Worm (Caenorhabditis elegans) whole organism, L2 larva: ENCODE results near the gene F57F5.3.
A peak's percentile ranks its signal among the peaks of the same experiment; 100 is the strongest.

ENCODE experiments used
- C34F6.9 ChIP-seq: fragments of 150-350 bp; optimal IDR thresholded peaks from 2 replicates; lab custom pipeline; 2014; ENCODE audit warnings: missing biosample characterization, missing genetic modification characterization
- F13H6.1 ChIP-seq: sonication (generic microtip); optimal IDR thresholded peaks from 2 replicates; lab custom pipeline; 2016; ENCODE audit warnings: missing genetic modification characterization, missing compliant biosample characterization
- R02D3.7 ChIP-seq: fragments of 150-350 bp; optimal IDR thresholded peaks from 2 replicates; lab custom pipeline; 2014; ENCODE audit warnings: missing biosample characterization, missing genetic modification characterization
- Y55F3AM.14 ChIP-seq: fragments of 200-800 bp; sonication (Bioruptor generic); optimal IDR thresholded peaks from 2 replicates; lab custom pipeline; 2018; ENCODE audit warnings: mild to moderate bottlenecking, missing genetic modification characterization, missing compliant biosample characterization
- ZK546.5 ChIP-seq: sonication (generic microtip); optimal IDR thresholded peaks from 2 replicates; lab custom pipeline; 2017; ENCODE audit warnings: missing biosample characterization, missing genetic modification characterization
- alr-1 ChIP-seq: fragments of 150-350 bp; optimal IDR thresholded peaks from 2 replicates; lab custom pipeline; 2014; ENCODE audit warnings: missing biosample characterization, missing genetic modification characterization
- aly-2 ChIP-seq: fragments of 150-350 bp; optimal IDR thresholded peaks from 2 replicates; lab custom pipeline; 2014; ENCODE audit warnings: missing biosample characterization, missing genetic modification characterization
- ama-1 ChIP-seq: fragments of 150-350 bp; optimal IDR thresholded peaks from 2 replicates; lab custom pipeline; 2018; ENCODE audit warnings: inconsistent platforms
- blmp-1 ChIP-seq: sonication (generic microtip); optimal IDR thresholded peaks from 2 replicates; lab custom pipeline; 2017; ENCODE audit warnings: missing genetic modification characterization, mild to moderate bottlenecking, missing compliant biosample characterization, antibody characterized with exemption, moderate library complexity; ENCODE audit not compliant: insufficient read depth
- ceh-16 ChIP-seq: fragments of 150-350 bp; optimal IDR thresholded peaks from 2 replicates; lab custom pipeline; 2014; ENCODE audit warnings: missing biosample characterization, missing genetic modification characterization
- ceh-82 ChIP-seq: fragments of 150-350 bp; optimal IDR thresholded peaks from 2 replicates; lab custom pipeline; 2014; ENCODE audit warnings: missing biosample characterization, missing genetic modification characterization
- crh-2 ChIP-seq: sonication (generic microtip); optimal IDR thresholded peaks from 2 replicates; lab custom pipeline; 2017; ENCODE audit warnings: missing biosample characterization, missing genetic modification characterization
- dmd-4 ChIP-seq: sonication (generic microtip); optimal IDR thresholded peaks from 2 replicates; lab custom pipeline; 2017; ENCODE audit warnings: missing biosample characterization, missing genetic modification characterization
- egl-27 ChIP-seq: sonication (generic microtip); optimal IDR thresholded peaks from 3 replicates; lab custom pipeline; 2017; ENCODE audit warnings: missing biosample characterization, missing genetic modification reagents, missing genetic modification characterization
- elt-1 ChIP-seq: fragments of 150-350 bp; optimal IDR thresholded peaks from 2 replicates; lab custom pipeline; 2014; ENCODE audit warnings: missing biosample characterization, missing genetic modification characterization
- elt-3 ChIP-seq: sonication (generic microtip); optimal IDR thresholded peaks from 2 replicates; lab custom pipeline; 2017; ENCODE audit warnings: missing biosample characterization, missing genetic modification characterization
- fos-1 ChIP-seq: fragments of 150-350 bp; optimal IDR thresholded peaks from 2 replicates; lab custom pipeline; 2014; ENCODE audit warnings: missing biosample characterization, missing genetic modification characterization
- gmeb-1 ChIP-seq: fragments of 150-350 bp; optimal IDR thresholded peaks from 2 replicates; lab custom pipeline; 2014; ENCODE audit warnings: missing biosample characterization, missing genetic modification characterization
- lin-11 ChIP-seq: fragments of 150-350 bp; sonication (generic microtip); optimal IDR thresholded peaks from 2 replicates; lab custom pipeline; 2014; ENCODE audit warnings: missing biosample characterization, missing genetic modification characterization, inconsistent platforms, mixed read lengths
- lin-13 ChIP-seq: fragments of 150-350 bp; optimal IDR thresholded peaks from 2 replicates; lab custom pipeline; 2014; ENCODE audit warnings: missing biosample characterization, missing genetic modification reagents, missing genetic modification characterization
- lin-39 ChIP-seq: fragments of 150-350 bp; optimal IDR thresholded peaks from 2 replicates; lab custom pipeline; 2014; ENCODE audit warnings: missing biosample characterization, missing genetic modification reagents, missing genetic modification characterization
- lsy-2 ChIP-seq, 2 experiments: fragments of 150-350 bp in 1 of 2; sonication (generic microtip) in 1 of 2; optimal IDR thresholded peaks; 2 replicates each; lab custom pipeline; 2014 to 2017; ENCODE audit warnings: missing biosample characterization in 2 of 2, missing genetic modification characterization in 2 of 2
- mab-5 ChIP-seq: fragments of 150-350 bp; optimal IDR thresholded peaks from 2 replicates; lab custom pipeline; 2014; ENCODE audit warnings: missing biosample characterization, missing genetic modification characterization
- mbf-1 ChIP-seq: sonication (generic microtip); optimal IDR thresholded peaks from 2 replicates; lab custom pipeline; 2017; ENCODE audit warnings: missing biosample characterization, missing genetic modification characterization
- mdl-1 ChIP-seq, 2 experiments: fragments of 150-350 bp in 1 of 2; sonication (generic microtip) in 1 of 2; optimal IDR thresholded peaks; 2 replicates each; lab custom pipeline; 2017; ENCODE audit warnings: missing biosample characterization in 2 of 2, missing genetic modification characterization in 2 of 2
- nhr-10 ChIP-seq: sonication (generic microtip); optimal IDR thresholded peaks from 2 replicates; lab custom pipeline; 2017; ENCODE audit warnings: missing biosample characterization, missing genetic modification characterization
- nhr-11 ChIP-seq: fragments of 150-350 bp; optimal IDR thresholded peaks from 2 replicates; lab custom pipeline; 2014; ENCODE audit warnings: missing biosample characterization, missing genetic modification characterization
- nhr-12 ChIP-seq: fragments of 150-350 bp; optimal IDR thresholded peaks from 2 replicates; lab custom pipeline; 2014; ENCODE audit warnings: missing biosample characterization, missing genetic modification characterization
- nhr-129 ChIP-seq: fragments of 150-350 bp; optimal IDR thresholded peaks from 2 replicates; lab custom pipeline; 2014; ENCODE audit warnings: missing biosample characterization, missing genetic modification characterization
- nhr-21 ChIP-seq: fragments of 150-350 bp; optimal IDR thresholded peaks from 2 replicates; lab custom pipeline; 2014; ENCODE audit warnings: missing biosample characterization, missing genetic modification characterization
- nhr-23 ChIP-seq: fragments of 150-350 bp; optimal IDR thresholded peaks from 2 replicates; lab custom pipeline; 2014; ENCODE audit warnings: missing biosample characterization, missing genetic modification reagents, missing genetic modification characterization
- nhr-237 ChIP-seq: fragments of 150-350 bp; optimal IDR thresholded peaks from 2 replicates; lab custom pipeline; 2014; ENCODE audit warnings: missing biosample characterization, missing genetic modification characterization
- nhr-25 ChIP-seq: fragments of 150-350 bp; sonication (generic microtip); optimal IDR thresholded peaks from 3 replicates; lab custom pipeline; 2014; ENCODE audit warnings: missing biosample characterization, missing genetic modification characterization
- nhr-6 ChIP-seq: fragments of 150-350 bp; optimal IDR thresholded peaks from 2 replicates; lab custom pipeline; 2014; ENCODE audit warnings: missing biosample characterization, missing genetic modification characterization
- nhr-77 ChIP-seq: fragments of 150-350 bp; optimal IDR thresholded peaks from 2 replicates; lab custom pipeline; 2014; ENCODE audit warnings: missing biosample characterization, missing genetic modification characterization
- peb-1 ChIP-seq: fragments of 150-350 bp; optimal IDR thresholded peaks from 2 replicates; lab custom pipeline; 2014; ENCODE audit warnings: missing biosample characterization, missing genetic modification characterization
- sem-4 ChIP-seq: fragments of 150-350 bp; optimal IDR thresholded peaks from 2 replicates; lab custom pipeline; 2014; ENCODE audit warnings: missing biosample characterization, missing genetic modification reagents, missing genetic modification characterization
- skn-1 ChIP-seq: sonication (generic microtip); optimal IDR thresholded peaks from 2 replicates; lab custom pipeline; 2017; ENCODE audit warnings: missing biosample characterization, missing genetic modification characterization
- sma-3 ChIP-seq: sonication (generic microtip); optimal IDR thresholded peaks from 2 replicates; lab custom pipeline; 2016; ENCODE audit warnings: missing genetic modification reagents, missing genetic modification characterization, missing compliant biosample characterization
- sma-9 ChIP-seq, 2 experiments: fragments of 150-350 bp in 1 of 2; sonication (generic microtip) in 1 of 2; optimal IDR thresholded peaks; 2 replicates each; lab custom pipeline; 2014 to 2016; ENCODE audit warnings: missing genetic modification characterization in 2 of 2, mild to moderate bottlenecking in 1 of 2, missing biosample characterization in 1 of 2, missing compliant biosample characterization in 1 of 2, missing genetic modification reagents in 1 of 2, moderate library complexity in 1 of 2
- snpc-4 ChIP-seq: fragments of 150-350 bp; optimal IDR thresholded peaks from 2 replicates; lab custom pipeline; 2014; ENCODE audit warnings: missing biosample characterization, missing genetic modification characterization
- unc-39 ChIP-seq: fragments of 150-350 bp; optimal IDR thresholded peaks from 2 replicates; lab custom pipeline; 2014; ENCODE audit warnings: missing biosample characterization, missing genetic modification characterization
- unc-55 ChIP-seq: fragments of 150-350 bp; sonication (generic microtip); optimal IDR thresholded peaks from 3 replicates; lab custom pipeline; 2014; ENCODE audit warnings: missing biosample characterization, missing genetic modification reagents, missing genetic modification characterization
- unc-62 ChIP-seq: fragments of 150-350 bp; optimal IDR thresholded peaks from 2 replicates; lab custom pipeline; 2014; ENCODE audit warnings: missing biosample characterization, missing genetic modification reagents, missing genetic modification characterization
- zag-1 ChIP-seq: fragments of 150-350 bp; optimal IDR thresholded peaks from 2 replicates; lab custom pipeline; 2014; ENCODE audit warnings: missing biosample characterization, missing genetic modification characterization
- ztf-1 ChIP-seq: fragments of 200-800 bp; sonication (Bioruptor generic); conservative IDR thresholded peaks from 2 replicates; pipeline ENCODE4 v1.3.6; 2022; ENCODE audit warnings: missing genetic modification characterization, missing compliant biosample characterization
- ztf-11 ChIP-seq: sonication (generic microtip); optimal IDR thresholded peaks from 2 replicates; lab custom pipeline; 2017; ENCODE audit warnings: missing biosample characterization, missing genetic modification characterization
- ztf-4 ChIP-seq: fragments of 150-350 bp; optimal IDR thresholded peaks from 2 replicates; lab custom pipeline; 2014; ENCODE audit warnings: missing biosample characterization, missing genetic modification characterization

F57F5.3 gene

DNA sequence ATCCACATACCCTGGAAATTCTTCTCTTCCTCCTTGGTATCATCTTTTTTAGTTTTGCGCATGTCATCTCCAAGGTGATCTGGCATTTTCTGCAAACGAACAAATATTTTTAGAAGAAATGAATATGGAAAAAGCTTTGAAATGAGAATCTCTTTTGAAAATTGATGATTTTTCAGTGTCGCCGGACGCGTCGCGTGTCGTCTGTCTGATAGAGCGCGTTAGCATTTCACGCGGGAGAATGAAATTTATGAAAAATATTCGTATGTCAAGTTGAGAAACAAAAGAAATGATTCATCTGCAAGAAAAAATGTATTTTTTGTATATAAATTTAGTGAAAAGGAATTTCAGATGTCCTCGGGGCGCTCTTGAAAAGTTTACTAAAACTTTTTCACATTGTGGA is 24.1 kb downstream of the F57F5.3 start, which contains the start of gene rpt-1 (continued):
- TF ChIP-seq ceh-16 (tag; lab: Kevin White, UChicago) (no peak), lin-11 (tag; lab: Kevin White, UChicago) (peak; percentile 24), nhr-23 (tag; lab: Kevin White, UChicago) (no peak), egl-27 (tag; lab: Kevin White, UChicago) (no peak), ama-1 (lab: Kevin White, UChicago) (peak; percentile 49), lsy-2 (tag; optimal IDR thresholded peaks at IDR 0.05; lab: Kevin White, UChicago) (peak; percentile 35 to 77), fos-1 (tag; lab: Kevin White, UChicago) (peak; percentile 37), aly-2 (no peak), nhr-10 (tag; lab: Kevin White, UChicago) (no peak)

DNA sequence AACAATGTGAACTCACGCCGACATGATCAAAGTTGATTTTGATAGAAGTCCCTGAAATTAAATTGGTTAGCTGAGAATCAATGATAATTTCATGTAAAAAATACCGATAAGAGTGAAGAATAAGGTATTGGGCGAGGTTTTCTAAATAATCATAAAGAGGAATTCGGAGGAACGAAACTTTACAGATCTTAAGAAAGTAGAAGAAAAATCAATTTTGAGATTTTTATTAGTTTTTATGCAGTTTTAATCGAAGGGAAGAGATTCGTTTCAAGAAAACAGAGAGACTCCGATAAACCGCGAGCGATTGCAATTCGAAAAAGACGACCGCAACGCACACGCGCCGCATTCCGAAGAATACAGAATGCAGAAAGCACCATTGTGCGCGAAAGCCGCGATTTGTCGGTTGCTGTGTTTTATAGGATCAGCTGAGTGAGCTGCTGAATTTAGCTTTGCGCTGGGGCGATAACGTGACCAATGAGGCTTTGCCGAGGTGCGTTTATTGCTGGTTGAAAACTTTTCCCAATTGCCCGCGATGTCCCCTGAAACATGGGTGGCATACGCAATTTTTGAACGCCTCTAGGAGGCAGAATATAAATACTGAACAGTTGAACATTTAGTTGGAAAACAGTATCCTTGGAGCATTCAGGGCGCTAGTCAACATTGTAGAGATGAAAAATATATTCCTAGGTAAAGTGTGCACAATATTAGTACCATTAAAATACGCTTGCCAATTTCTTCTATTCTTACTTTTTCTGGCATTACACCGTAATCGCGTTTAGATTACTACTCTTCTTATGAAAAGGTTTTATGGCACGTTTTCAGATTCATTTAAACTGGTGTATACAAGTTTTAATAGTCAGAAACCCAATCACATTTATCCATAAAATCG is 26.5 kb downstream of the F57F5.3 start, which contains the start of gene snr-4:
Gene snr-4, minus strand, starts transcription at position 51 of the 889 bp plus-strand sequence.
- TF ChIP-seq ztf-1 (GFP tag; lab: Robert Waterston, UW), result 0 out of 2 replicates have a peak, but pooled peaks have one; percentile 45
- TF ChIP-seq ZK546.5 (tag; lab: Kevin White, UChicago), result peak; percentile 49
- peak; percentile 95 for TF ChIP-seq ama-1 (lab: Kevin White, UChicago)
- TF ChIP-seq nhr-11 (tag; lab: Kevin White, UChicago), result peak; percentile 75
- peak; percentile 100 for TF ChIP-seq snpc-4 (tag; lab: Kevin White, UChicago)
- no peak for TF ChIP-seq dmd-4
- no peak for TF ChIP-seq nhr-6
- TF ChIP-seq aly-2, result no peak
- TF ChIP-seq mdl-1 (tag; optimal IDR thresholded peaks at IDR 0.05; lab: Kevin White, UChicago), result peak; percentile 80 to 86
- TF ChIP-seq ztf-11 (tag; lab: Kevin White, UChicago), result peak; percentile 11
- peak; percentile 81 for TF ChIP-seq nhr-237 (tag; lab: Kevin White, UChicago)
- TF ChIP-seq lin-11 (tag; lab: Kevin White, UChicago), result peak; percentile 93
- TF ChIP-seq ceh-82 (tag; lab: Kevin White, UChicago), result peak; percentile 83
- peak; percentile 84 for TF ChIP-seq ztf-4 (tag; lab: Kevin White, UChicago)
- TF ChIP-seq lsy-2 (tag; optimal IDR thresholded peaks at IDR 0.05; lab: Kevin White, UChicago), result peak; percentile 86 to 91
- TF ChIP-seq nhr-25 (tag; lab: Kevin White, UChicago), result peak; percentile 84
- peak; percentile 95 for TF ChIP-seq sma-3 (GFP tag; lab: Kevin White, UChicago)
- no peak for TF ChIP-seq unc-62
- no peak for TF ChIP-seq lin-39 (tag; lab: Kevin White, UChicago)
- TF ChIP-seq R02D3.7 (tag; lab: Kevin White, UChicago), result peak; percentile 29
- TF ChIP-seq unc-39 (tag; lab: Kevin White, UChicago), result no peak
- peak; percentile 77 for TF ChIP-seq blmp-1 (tag; lab: Kevin White, UChicago)
- TF ChIP-seq mab-5 (tag; lab: Kevin White, UChicago), result peak; percentile 80
- peak; percentile 96 for TF ChIP-seq crh-2 (tag; lab: Kevin White, UChicago)
- peak; percentile 93 for TF ChIP-seq F13H6.1 (tag; lab: Kevin White, UChicago)
- no peak for TF ChIP-seq elt-1 (tag; lab: Kevin White, UChicago)
- peak; percentile 91 for TF ChIP-seq zag-1
- no peak for TF ChIP-seq skn-1
- peak; percentile 96 for TF ChIP-seq nhr-21 (tag; lab: Kevin White, UChicago)
- TF ChIP-seq fos-1 (tag; lab: Kevin White, UChicago), result peak; percentile 90
- no peak for TF ChIP-seq mbf-1
- TF ChIP-seq nhr-23 (tag; lab: Kevin White, UChicago), result no peak
- TF ChIP-seq Y55F3AM.14, result peak; percentile 90
- peak; percentile 78 for TF ChIP-seq nhr-77 (tag; lab: Kevin White, UChicago)
- TF ChIP-seq nhr-129 (tag; lab: Kevin White, UChicago), result peak; percentile 94
- peak; percentile 60 for TF ChIP-seq ceh-16 (tag; lab: Kevin White, UChicago)
- TF ChIP-seq sma-9 (GFP tag; optimal IDR thresholded peaks at IDR 0.05; lab: Kevin White, UChicago), result peak; percentile 96
- TF ChIP-seq sma-9 (tag; optimal IDR thresholded peaks at IDR 0.05; lab: Kevin White, UChicago), result no peak
- peak; percentile 89 for TF ChIP-seq gmeb-1
- peak; percentile 86 for TF ChIP-seq sem-4 (tag; lab: Kevin White, UChicago)
- peak; percentile 79 for TF ChIP-seq egl-27 (tag; lab: Kevin White, UChicago)
- TF ChIP-seq alr-1 (tag; lab: Kevin White, UChicago), result no peak
- TF ChIP-seq elt-3 (tag; lab: Kevin White, UChicago), result no peak
- peak; percentile 92 for TF ChIP-seq C34F6.9 (tag; lab: Kevin White, UChicago)
- peak; percentile 56 for TF ChIP-seq nhr-10 (tag; lab: Kevin White, UChicago)
- peak; percentile 94 for TF ChIP-seq lin-13 (GFP tag; lab: Kevin White, UChicago)
- peak; percentile 90 for TF ChIP-seq unc-55 (GFP tag; lab: Kevin White, UChicago)
- no peak for TF ChIP-seq nhr-12 (tag; lab: Kevin White, UChicago)
- peak; percentile 76 for TF ChIP-seq peb-1 (tag; lab: Kevin White, UChicago)
